Fruit fly (Drosophila melanogaster): ENCODE results near the gene CG14442.

dm6 chrX:6642593-6643257, 52.1 kb downstream of the CG14442 start:
- TF ChIP-seq CTCF (optimal IDR thresholded peaks at IDR 0.05) (no peak), CG8478 (optimal IDR thresholded peaks at IDR 0.05) (no peak)

Measured in S2 (cell line).